Worm (Caenorhabditis elegans): ENCODE results near the gene cyn-13.
"Not testable (repeated sequence)": the region's sequence is repeated elsewhere in the genome, so short reads cannot be mapped to it uniquely, and the experiment has no call there.

cyn-13 gene

DNA sequence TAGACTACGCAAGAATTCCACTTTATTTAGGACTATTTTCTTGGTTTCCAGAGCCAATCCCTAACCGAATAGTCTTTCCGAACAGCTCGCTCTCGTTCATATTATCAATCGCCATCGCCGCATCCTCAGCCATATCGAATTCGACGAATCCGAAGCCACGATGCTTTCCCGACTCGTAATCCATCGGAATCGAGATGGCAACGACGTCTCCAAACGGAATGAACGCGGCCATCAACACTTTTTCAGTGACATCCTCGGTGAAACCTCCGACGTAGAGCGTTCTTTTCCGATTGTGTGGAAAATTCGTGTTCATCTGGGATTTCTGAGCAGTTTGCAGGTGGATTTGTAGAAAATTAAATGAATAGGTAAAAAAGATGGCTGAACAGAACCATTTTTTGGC, at the start of gene cyn-13:
Gene cyn-13 (minus strand): TSS at position 313 of the 400 bp plus-strand sequence.
- no peak for TF ChIP-seq tbx-2 (tag; optimal IDR thresholded peaks at IDR 0.05)
- TF ChIP-seq fkh-10 (GFP tag; optimal IDR thresholded peaks at IDR 0.05), result no peak
- no peak for TF ChIP-seq ceh-34 (tag; optimal IDR thresholded peaks at IDR 0.05)
- no peak for TF ChIP-seq hlh-30 (tag; optimal IDR thresholded peaks at IDR 0.05; ENCODE audit: insufficient read depth)

DNA sequence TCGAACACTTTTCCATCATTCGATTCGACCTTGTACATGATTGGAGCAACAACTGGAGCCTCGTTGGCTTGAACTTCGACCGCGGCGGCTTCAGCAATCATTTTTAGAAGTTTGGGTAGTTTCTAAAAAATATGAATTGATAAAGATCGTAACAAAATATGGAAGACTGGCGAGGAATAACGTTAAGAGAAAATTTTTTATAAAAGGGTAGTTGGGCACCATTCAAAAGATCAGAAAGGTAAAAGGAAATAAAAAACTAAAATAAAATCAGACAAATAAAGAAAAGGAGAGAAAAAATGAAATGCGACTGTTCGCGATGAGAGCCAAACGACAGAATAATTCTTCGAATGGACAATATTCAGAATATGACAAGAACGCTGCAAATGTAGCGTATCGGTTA, 49.3 kb upstream of the cyn-13 start, which contains the start of gene skr-8:
Gene skr-8 (minus strand): TSS at position 101 of the 400 bp plus-strand sequence.
- not testable (repeated sequence) for TF ChIP-seq K02D7.2 (tag; optimal IDR thresholded peaks at IDR 0.05); mec-3 (tag; optimal IDR thresholded peaks at IDR 0.05; ENCODE audit: borderline replicate concordance); fkh-6 (tag; optimal IDR thresholded peaks at IDR 0.05)

DNA sequence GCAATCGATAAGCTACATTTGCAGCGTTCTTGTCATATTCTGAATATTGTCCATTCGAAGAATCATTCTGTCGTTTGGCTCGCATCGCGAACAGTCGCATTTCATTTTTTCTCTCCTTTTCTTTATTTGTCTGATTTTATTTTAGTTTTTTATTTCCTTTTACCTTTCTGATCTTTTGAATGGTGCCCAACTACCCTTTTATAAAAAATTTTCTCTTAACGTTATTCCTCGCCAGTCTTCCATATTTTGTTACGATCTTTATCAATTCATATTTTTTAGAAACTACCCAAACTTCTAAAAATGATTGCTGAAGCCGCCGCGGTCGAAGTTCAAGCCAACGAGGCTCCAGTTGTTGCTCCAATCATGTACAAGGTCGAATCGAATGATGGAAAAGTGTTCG, 46.8 kb upstream of the cyn-13 start, which contains the start of gene skr-9:
Gene skr-9 (plus strand): TSS at position 301 of the 400 bp plus-strand sequence.
- TF ChIP-seq eyg-1 (tag; optimal IDR thresholded peaks at IDR 0.05); ref-2 (tag; optimal IDR thresholded peaks at IDR 0.05); fkh-10 (GFP tag; optimal IDR thresholded peaks at IDR 0.05): not testable (repeated sequence)

DNA sequence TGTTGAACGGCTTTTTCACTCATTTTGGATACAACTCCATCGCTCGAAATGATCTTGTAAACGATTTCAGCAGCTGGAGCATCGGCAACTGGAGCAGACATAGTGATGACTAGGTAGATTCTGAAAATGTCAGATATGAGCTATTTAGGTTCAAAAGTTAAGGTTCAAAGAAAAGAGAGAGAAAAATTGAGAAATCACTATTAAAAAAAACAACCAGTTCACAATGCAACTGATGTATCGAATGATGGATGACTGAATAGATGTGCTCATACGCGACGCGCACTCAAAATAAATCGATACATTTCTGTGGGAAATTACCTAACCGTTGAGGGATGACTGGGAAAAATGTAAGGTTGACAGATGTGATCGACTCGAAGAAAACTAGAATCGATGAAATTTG, 46.1 kb upstream of the cyn-13 start, which contains the start of gene skr-13:
Gene skr-13 (minus strand): TSS at position 101 of the 400 bp plus-strand sequence.
- no peak for TF ChIP-seq F13H6.1 (tag; optimal IDR thresholded peaks at IDR 0.05)
- no peak for TF ChIP-seq C08G9.2 (tag; optimal IDR thresholded peaks at IDR 0.05)

DNA sequence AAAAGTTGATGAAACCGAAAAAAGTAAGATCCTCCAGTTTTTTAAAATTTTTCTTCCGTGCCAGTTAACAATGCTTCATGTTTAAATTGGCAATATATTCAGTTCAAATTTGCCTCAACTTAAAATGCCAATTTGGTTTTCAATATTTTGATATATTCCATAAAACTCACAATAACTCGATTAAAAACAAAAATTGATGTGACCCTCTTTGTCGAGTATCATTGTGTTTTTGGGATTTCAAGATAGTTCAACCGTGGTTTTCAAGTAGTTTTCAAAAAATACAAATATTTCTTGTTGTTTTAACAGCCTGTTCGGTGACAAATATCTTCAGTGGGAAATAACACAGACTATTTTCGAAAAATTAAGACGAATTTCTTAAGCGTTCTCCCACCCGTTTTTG, 36.5 kb upstream of the cyn-13 start:
- TF ChIP-seq ceh-31 (tag; optimal IDR thresholded peaks at IDR 0.05), result no peak
- TF ChIP-seq fax-1 (tag; optimal IDR thresholded peaks at IDR 0.05), result no peak
- no peak for TF ChIP-seq hlh-30 (tag; optimal IDR thresholded peaks at IDR 0.05; ENCODE audit: insufficient read depth)
- no peak for TF ChIP-seq tbx-7 (tag; optimal IDR thresholded peaks at IDR 0.05)
- TF ChIP-seq unc-55 (GFP tag; optimal IDR thresholded peaks at IDR 0.05), result no peak
- no peak for TF ChIP-seq pqm-1 (tag; optimal IDR thresholded peaks at IDR 0.05)

DNA sequence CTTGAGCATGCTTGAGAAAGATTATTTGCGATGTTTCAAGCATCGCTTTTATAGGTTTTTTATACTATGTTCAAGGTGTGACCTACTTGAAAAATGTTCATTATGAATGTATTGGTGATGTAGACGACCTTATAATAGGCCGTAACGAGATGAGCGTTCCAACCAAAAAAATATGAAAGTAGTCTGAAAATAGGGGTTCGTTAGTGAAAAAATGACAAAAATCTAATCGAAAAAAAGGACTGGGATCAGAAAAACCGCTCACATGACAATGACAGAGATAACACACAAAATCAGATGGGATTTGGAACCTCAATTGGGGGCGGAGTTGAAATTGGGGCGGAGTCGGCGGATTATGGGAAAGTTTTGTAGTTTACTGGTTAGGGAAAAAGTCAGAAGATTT, 34.4 kb upstream of the cyn-13 start, which contains the start of gene Y116A8C.40:
Gene Y116A8C.40 (minus strand): TSS at position 101 of the 400 bp plus-strand sequence.
- no peak for TF ChIP-seq tbx-7 (tag; optimal IDR thresholded peaks at IDR 0.05)
- no peak for TF ChIP-seq nhr-232 (tag; optimal IDR thresholded peaks at IDR 0.05)
- no peak for TF ChIP-seq pha-2 (tag; optimal IDR thresholded peaks at IDR 0.05)
- no peak for TF ChIP-seq hlh-30 (tag; optimal IDR thresholded peaks at IDR 0.05; ENCODE audit: insufficient read depth)
- no peak for TF ChIP-seq C08G9.2 (tag; optimal IDR thresholded peaks at IDR 0.05)
- no peak for TF ChIP-seq pros-1 (tag; optimal IDR thresholded peaks at IDR 0.05)
- TF ChIP-seq ceh-19 (GFP tag; optimal IDR thresholded peaks at IDR 0.05), result no peak
- no peak for TF ChIP-seq ama-1 (optimal IDR thresholded peaks at IDR 0.05)
- TF ChIP-seq fkh-10 (GFP tag; optimal IDR thresholded peaks at IDR 0.05), result no peak
- no peak for TF ChIP-seq tbx-2 (tag; optimal IDR thresholded peaks at IDR 0.05)
- no peak for TF ChIP-seq odd-2 (tag; optimal IDR thresholded peaks at IDR 0.05)
- no peak for TF ChIP-seq lin-11 (tag; optimal IDR thresholded peaks at IDR 0.05)
- no peak for TF ChIP-seq T23F11.4 (GFP tag; optimal IDR thresholded peaks at IDR 0.05)
- no peak for TF ChIP-seq ceh-18 (tag; optimal IDR thresholded peaks at IDR 0.05)
- TF ChIP-seq ref-2 (tag; optimal IDR thresholded peaks at IDR 0.05), result no peak
- no peak for TF ChIP-seq unc-3 (GFP tag; conservative IDR thresholded peaks at IDR 0.05)
- TF ChIP-seq unc-3 (tag; optimal IDR thresholded peaks at IDR 0.05), result no peak
- no peak for TF ChIP-seq unc-86 (tag; optimal IDR thresholded peaks at IDR 0.05)
- no peak for TF ChIP-seq npax-4 (tag; optimal IDR thresholded peaks at IDR 0.05)
- TF ChIP-seq ahr-1 (tag; optimal IDR thresholded peaks at IDR 0.05), result no peak

DNA sequence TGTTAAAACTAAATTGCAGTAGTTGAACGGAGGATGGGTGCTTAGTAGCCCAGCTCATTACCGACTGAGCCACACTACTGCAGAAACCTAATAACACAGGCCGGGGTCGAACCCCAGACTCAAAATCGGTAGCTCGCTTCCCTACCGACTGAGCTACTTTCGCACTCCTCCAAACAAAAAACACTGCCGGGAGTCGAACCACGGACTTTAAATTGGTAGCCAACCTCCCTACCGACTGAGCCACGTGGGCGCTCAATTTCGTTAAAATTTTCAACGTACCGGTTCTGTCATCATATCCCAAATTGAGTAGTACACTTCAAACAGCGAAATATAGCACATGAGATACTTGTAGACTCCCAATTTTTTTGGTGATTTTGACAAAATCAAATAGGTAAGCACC, 34.0 kb upstream of the cyn-13 start:
- TF ChIP-seq ceh-6 (GFP tag; optimal IDR thresholded peaks at IDR 0.05) (no peak), sox-4 (tag; optimal IDR thresholded peaks at IDR 0.05) (no peak), Y22D7AL.16 (tag; optimal IDR thresholded peaks at IDR 0.05) (no peak), ref-2 (tag; optimal IDR thresholded peaks at IDR 0.05) (no peak), hlh-8 (tag; optimal IDR thresholded peaks at IDR 0.05) (no peak), dmd-4 (tag; optimal IDR thresholded peaks at IDR 0.05; ENCODE audit: borderline replicate concordance) (no peak), ceh-18 (tag; optimal IDR thresholded peaks at IDR 0.05) (no peak), mec-3 (tag; optimal IDR thresholded peaks at IDR 0.05; ENCODE audit: borderline replicate concordance) (no peak), hlh-30 (tag; optimal IDR thresholded peaks at IDR 0.05; ENCODE audit: insufficient read depth) (no peak), ztf-16 (tag; optimal IDR thresholded peaks at IDR 0.05) (no peak), ceh-14 (tag; optimal IDR thresholded peaks at IDR 0.05) (no peak), sox-2 (GFP tag; IDR thresholded peaks at IDR 0.05) (no peak), ahr-1 (tag; optimal IDR thresholded peaks at IDR 0.05) (no peak), lin-11 (tag; optimal IDR thresholded peaks at IDR 0.05) (no peak), hlh-13 (GFP tag; optimal IDR thresholded peaks at IDR 0.05) (no peak), fkh-6 (tag; optimal IDR thresholded peaks at IDR 0.05) (no peak), dve-1 (tag; optimal IDR thresholded peaks at IDR 0.05) (no peak)
